Worm (Caenorhabditis elegans): Measurements from ENCODE around the gene Y62E10A.3.

Gene Y62E10A.3

ce11 chrIV:13395255-13395654 lies 35.2 kb upstream of the Y62E10A.3 start (continued):
- TF ChIP-seq cebp-2 (GFP tag; IDR thresholded peaks at IDR 0.05) = 0 out of 2 replicates have a peak, but pooled peaks have one; percentile 6
- TF ChIP-seq akir-1 (GFP tag; optimal IDR thresholded peaks at IDR 0.05) = no peak
- TF ChIP-seq sea-2 (GFP tag; IDR thresholded peaks at IDR 0.05) = no peak
- TF ChIP-seq ztf-28 (GFP tag; IDR thresholded peaks at IDR 0.05) = no peak
- no peak for TF ChIP-seq F57C9.4 (tag; optimal IDR thresholded peaks at IDR 0.05)
- no peak for TF ChIP-seq xnd-1 (tag; optimal IDR thresholded peaks at IDR 0.05)
- TF ChIP-seq snpc-1.3 (tag; optimal IDR thresholded peaks at IDR 0.05; ENCODE audit: insufficient read depth) = no peak
- TF ChIP-seq egrh-3 (GFP tag; IDR thresholded peaks at IDR 0.05) = 0 out of 2 replicates have a peak, but pooled peaks have one; percentile 27
- TF ChIP-seq gei-17 (GFP tag; optimal IDR thresholded peaks at IDR 0.05) = no peak
- peak in 1 of 3 experiments; percentile 37 for TF ChIP-seq lin-35 (GFP tag; optimal IDR thresholded peaks at IDR 0.05)
- TF ChIP-seq tbx-9 (tag; optimal IDR thresholded peaks at IDR 0.05; ENCODE audit: borderline replicate concordance) = no peak
- peak; percentile 44; the same call in 1 of the 2 replicates for TF ChIP-seq lir-1 (GFP tag; conservative IDR thresholded peaks at IDR 0.05)
- no peak for TF ChIP-seq fkh-3 (tag; optimal IDR thresholded peaks at IDR 0.05)
- TF ChIP-seq ceh-40 (GFP tag; IDR thresholded peaks at IDR 0.05) = no peak
- no peak for TF ChIP-seq F55B11.4 (tag; optimal IDR thresholded peaks at IDR 0.05; ENCODE audit: borderline replicate concordance, insufficient read depth)
- TF ChIP-seq attf-6 (GFP tag; IDR thresholded peaks at IDR 0.05) = no peak
- peak; percentile 49; the same call in 1 of the 2 replicates for TF ChIP-seq pbrm-1 (GFP tag; IDR thresholded peaks at IDR 0.05)
- TF ChIP-seq hmg-1.2 (GFP tag; IDR thresholded peaks at IDR 0.05) = peak; percentile 89
- TF ChIP-seq lin-54 (GFP tag; optimal IDR thresholded peaks at IDR 0.05) = peak; percentile 44
- TF ChIP-seq chd-7 (tag; optimal IDR thresholded peaks at IDR 0.05) = peak; percentile 88
- TF ChIP-seq nfyb-1 (GFP tag; IDR thresholded peaks at IDR 0.05) = 0 out of 2 replicates have a peak, but pooled peaks have one; percentile 51
- TF ChIP-seq B0035.1 (tag; optimal IDR thresholded peaks at IDR 0.05) = no peak
- no peak for TF ChIP-seq madf-6 (GFP tag; IDR thresholded peaks at IDR 0.05)
- TF ChIP-seq ztf-6 (GFP tag; IDR thresholded peaks at IDR 0.05) = 0 out of 2 replicates have a peak, but pooled peaks have one; percentile 74
- no peak for TF ChIP-seq D2030.7 (GFP tag; IDR thresholded peaks at IDR 0.05)
- no peak for TF ChIP-seq rpc-1 (optimal IDR thresholded peaks at IDR 0.05)
- no peak for TF ChIP-seq rpc-1 (tag; optimal IDR thresholded peaks at IDR 0.05)
- no peak for TF ChIP-seq ceh-58 (GFP tag; IDR thresholded peaks at IDR 0.05)
- no peak for TF ChIP-seq nhr-27 (tag; optimal IDR thresholded peaks at IDR 0.05)
- no peak for TF ChIP-seq nhr-120 (GFP tag; IDR thresholded peaks at IDR 0.05)
- no peak for TF ChIP-seq ZK185.1 (tag; optimal IDR thresholded peaks at IDR 0.05; ENCODE audit: poor library complexity, severe bottlenecking)
- no peak for TF ChIP-seq aptf-2 (GFP tag; conservative IDR thresholded peaks at IDR 0.05)
- TF ChIP-seq bed-2 (GFP tag; IDR thresholded peaks at IDR 0.05) = no peak
- peak; percentile 65; the same call in 1 of the 2 replicates for TF ChIP-seq C17E4.6 (GFP tag; IDR thresholded peaks at IDR 0.05)
- TF ChIP-seq snpc-1.1 (tag; optimal IDR thresholded peaks at IDR 0.05; ENCODE audit: insufficient read depth) = no peak
- peak; percentile 85 for TF ChIP-seq somi-1 (GFP tag; optimal IDR thresholded peaks at IDR 0.05)
- TF ChIP-seq nfya-1 (tag; optimal IDR thresholded peaks at IDR 0.05; ENCODE audit: borderline replicate concordance, insufficient read depth) = no peak
- TF ChIP-seq ceh-91 (GFP tag; IDR thresholded peaks at IDR 0.05) = no peak
- TF ChIP-seq K12H6.12 (tag; optimal IDR thresholded peaks at IDR 0.05) = peak; percentile 82
- no peak for TF ChIP-seq F39B2.1 (GFP tag; IDR thresholded peaks at IDR 0.05)
- TF ChIP-seq F10E7.11 (tag; optimal IDR thresholded peaks at IDR 0.05) = no peak
- peak in 1 of 2 experiments; percentile 49 for TF ChIP-seq let-607 (tag; optimal IDR thresholded peaks at IDR 0.05)
- no peak for TF ChIP-seq dpl-1 (GFP tag; optimal IDR thresholded peaks at IDR 0.05)
- TF ChIP-seq egl-18 (GFP tag; IDR thresholded peaks at IDR 0.05) = no peak
- peak; percentile 62 for TF ChIP-seq ztf-22 (GFP tag; optimal IDR thresholded peaks at IDR 0.05)
- no peak for TF ChIP-seq Y95B8A.8 (GFP tag; IDR thresholded peaks at IDR 0.05)
- TF ChIP-seq F33H1.4 (GFP tag; IDR thresholded peaks at IDR 0.05) = no peak
